Fruit fly (Drosophila melanogaster) whole organism, embryonic: ENCODE results near the gene drl.

Experiments
- ATbp ChIP-seq: fragments of 200-800 bp; sonication (Bioruptor generic); optimal IDR thresholded peaks from 2 replicates; lab custom pipeline; 2017; ENCODE audit warnings: missing biosample characterization, mild to moderate bottlenecking, missing genetic modification characterization, missing genetic modification reagents
- Antp ChIP-seq: fragments of 200-800 bp; sonication (Bioruptor generic); optimal IDR thresholded peaks from 3 replicates; lab custom pipeline; 2016; ENCODE audit warnings: missing biosample characterization, missing genetic modification characterization
- B-H2 ChIP-seq: fragments of 200-800 bp; sonication (Bioruptor generic); optimal IDR thresholded peaks from 2 replicates; lab custom pipeline; 2018; ENCODE audit warnings: missing biosample characterization, mild to moderate bottlenecking, missing genetic modification characterization
- CG10565 ChIP-seq: fragments of 200-800 bp; sonication (Bioruptor generic); optimal IDR thresholded peaks from 3 replicates; lab custom pipeline; 2016; ENCODE audit warnings: missing biosample characterization, mild to moderate bottlenecking, missing genetic modification characterization
- CG11723 ChIP-seq: fragments of 200-800 bp; sonication (Bioruptor generic); optimal IDR thresholded peaks from 2 replicates; lab custom pipeline; 2017; ENCODE audit warnings: missing biosample characterization, mild to moderate bottlenecking, missing genetic modification characterization
- CG12155 ChIP-seq: fragments of 200-800 bp; sonication (Bioruptor generic); optimal IDR thresholded peaks from 3 replicates; lab custom pipeline; 2016; ENCODE audit warnings: missing biosample characterization, missing genetic modification characterization
- CG12219 ChIP-seq: fragments of 200-800 bp; sonication (Bioruptor generic); optimal IDR thresholded peaks from 3 replicates; lab custom pipeline; 2018; ENCODE audit warnings: missing biosample characterization, mild to moderate bottlenecking, missing genetic modification characterization
- CG12391 ChIP-seq: fragments of 200-800 bp; sonication (Bioruptor generic); optimal IDR thresholded peaks from 3 replicates; lab custom pipeline; 2018; ENCODE audit warnings: missing biosample characterization, mild to moderate bottlenecking, missing genetic modification characterization, moderate library complexity
- CG14014 ChIP-seq: fragments of 200-800 bp; sonication (Bioruptor generic); IDR thresholded peaks from 2 replicates; pipeline ENCODE4 v1.3.6; 2022; ENCODE audit warnings: missing biosample characterization, missing genetic modification characterization
- CG15514 ChIP-seq: fragments of 200-800 bp; sonication (Bioruptor generic); optimal IDR thresholded peaks from 3 replicates; lab custom pipeline; 2017; ENCODE audit warnings: missing biosample characterization, missing genetic modification characterization, mild to moderate bottlenecking, moderate library complexity, missing genetic modification reagents
- CG17568 ChIP-seq: fragments of 200-800 bp; sonication (Bioruptor generic); optimal IDR thresholded peaks from 2 replicates; lab custom pipeline; 2018; ENCODE audit warnings: missing biosample characterization, mild to moderate bottlenecking, missing genetic modification characterization, moderate library complexity
- CG30403 ChIP-seq: fragments of 200-800 bp; sonication (Bioruptor generic); optimal IDR thresholded peaks from 3 replicates; lab custom pipeline; 2016; ENCODE audit warnings: missing biosample characterization, missing genetic modification characterization
- CG4328 ChIP-seq: fragments of 200-800 bp; sonication (Bioruptor generic); optimal IDR thresholded peaks from 3 replicates; lab custom pipeline; 2017; ENCODE audit warnings: missing biosample characterization, missing genetic modification reagents, missing genetic modification characterization
- CG4424 ChIP-seq: fragments of 200-800 bp; sonication (Bioruptor generic); optimal IDR thresholded peaks from 3 replicates; lab custom pipeline; 2016; ENCODE audit warnings: missing biosample characterization, missing genetic modification characterization
- CG6272 ChIP-seq: fragments of 200-800 bp; sonication (Bioruptor generic); IDR thresholded peaks from 2 replicates; pipeline ENCODE4 v1.3.6; 2022; ENCODE audit warnings: missing biosample characterization, missing genetic modification characterization
- CG7357 ChIP-seq: fragments of 200-800 bp; sonication (Bioruptor generic); IDR thresholded peaks from 3 replicates; pipeline ENCODE4 v1.3.6; 2022; ENCODE audit warnings: missing biosample characterization, missing genetic modification characterization
- CG7963 ChIP-seq: fragments of 200-800 bp; sonication (Bioruptor generic); IDR thresholded peaks from 3 replicates; pipeline ENCODE4 v1.3.6; 2022; ENCODE audit warnings: missing biosample characterization, missing genetic modification characterization; ENCODE audit not compliant: partially characterized antibody
- CG8359 ChIP-seq: fragments of 200-800 bp; sonication (Bioruptor generic); optimal IDR thresholded peaks from 2 replicates; lab custom pipeline; 2017; ENCODE audit warnings: missing biosample characterization, mild to moderate bottlenecking, missing genetic modification characterization, borderline replicate concordance
- CG9727 ChIP-seq: fragments of 200-800 bp; sonication (Bioruptor generic); optimal IDR thresholded peaks from 3 replicates; lab custom pipeline; 2017; ENCODE audit warnings: missing biosample characterization, mild to moderate bottlenecking, missing genetic modification characterization
- CkIIα-i1 ChIP-seq: fragments of 200-800 bp; sonication (Bioruptor generic); IDR thresholded peaks from 2 replicates; pipeline ENCODE4 v1.3.6; 2022; ENCODE audit warnings: missing biosample characterization, missing genetic modification characterization
- CrebB ChIP-seq: fragments of 200-800 bp; sonication (Bioruptor generic); optimal IDR thresholded peaks from 3 replicates; lab custom pipeline; 2018; ENCODE audit warnings: missing biosample characterization, mild to moderate bottlenecking, missing genetic modification characterization
- D19A ChIP-seq: fragments of 200-800 bp; optimal IDR thresholded peaks from 3 replicates; lab custom pipeline; 2019; ENCODE audit warnings: missing biosample characterization, mild to moderate bottlenecking, missing genetic modification characterization, moderate library complexity
- Dip2 ChIP-seq: fragments of 200-800 bp; sonication (Bioruptor generic); IDR thresholded peaks from 2 replicates; pipeline ENCODE4 v1.3.6; 2022; ENCODE audit warnings: missing biosample characterization, missing genetic modification characterization
- Doc2 ChIP-seq: fragments of 200-800 bp; sonication (Bioruptor generic); IDR thresholded peaks from 2 replicates; pipeline ENCODE4 v1.3.6; 2022; ENCODE audit warnings: missing biosample characterization, missing genetic modification characterization
- Doc3 ChIP-seq: fragments of 200-800 bp; sonication (Bioruptor generic); IDR thresholded peaks from 3 replicates; pipeline ENCODE4 v1.3.6; 2022; ENCODE audit warnings: missing biosample characterization, missing genetic modification characterization; ENCODE audit not compliant: partially characterized antibody
- Fer3 ChIP-seq: fragments of 200-800 bp; sonication (Bioruptor generic); optimal IDR thresholded peaks from 2 replicates; lab custom pipeline; 2018; ENCODE audit warnings: missing biosample characterization, mild to moderate bottlenecking, missing genetic modification characterization, moderate library complexity
- Gsc ChIP-seq: fragments of 200-800 bp; sonication (Bioruptor generic); IDR thresholded peaks from 2 replicates; pipeline ENCODE4 v1.3.6; 2022; ENCODE audit warnings: missing biosample characterization, missing genetic modification characterization
- Hand ChIP-seq: fragments of 200-800 bp; sonication (Bioruptor generic); optimal IDR thresholded peaks from 2 replicates; lab custom pipeline; 2017; ENCODE audit warnings: mild to moderate bottlenecking, missing biosample characterization, missing genetic modification reagents, missing genetic modification characterization
- HmgZ ChIP-seq: fragments of 200-800 bp; sonication (Bioruptor generic); optimal IDR thresholded peaks from 2 replicates; lab custom pipeline; 2018; ENCODE audit warnings: missing biosample characterization, mild to moderate bottlenecking, missing genetic modification characterization
- Hmx ChIP-seq: fragments of 200-800 bp; sonication (Bioruptor generic); optimal IDR thresholded peaks from 2 replicates; lab custom pipeline; 2016; ENCODE audit warnings: missing biosample characterization, missing genetic modification characterization
- Lpt ChIP-seq: fragments of >200 bp; optimal IDR thresholded peaks from 2 replicates; lab custom pipeline; 2018; ENCODE audit warnings: missing biosample characterization, missing genetic modification characterization
- MBD-R2 ChIP-seq: fragments of 200-800 bp; sonication (Bioruptor generic); IDR thresholded peaks from 2 replicates; pipeline ENCODE4 v1.3.6; 2022; ENCODE audit warnings: missing biosample characterization, missing genetic modification characterization
- Mes4 ChIP-seq: fragments of 200-800 bp; sonication (Bioruptor generic); optimal IDR thresholded peaks from 2 replicates; lab custom pipeline; 2016; ENCODE audit warnings: missing biosample characterization, missing genetic modification characterization
- Nf-YA ChIP-seq: fragments of 200-800 bp; sonication (Bioruptor generic); IDR thresholded peaks from 2 replicates; pipeline ENCODE4 v1.3.6; 2022; ENCODE audit warnings: missing biosample characterization, missing genetic modification characterization
- NfI ChIP-seq: fragments of 200-800 bp; sonication (Bioruptor generic); optimal IDR thresholded peaks from 3 replicates; lab custom pipeline; 2018; ENCODE audit warnings: missing biosample characterization, mild to moderate bottlenecking, missing genetic modification characterization, moderate library complexity
- Ptx1 ChIP-seq: fragments of 200-800 bp; sonication (Bioruptor generic); IDR thresholded peaks from 2 replicates; pipeline ENCODE4 v1.3.6; 2022; ENCODE audit warnings: missing biosample characterization, missing genetic modification characterization
- Sry-δ ChIP-seq: fragments of 200-800 bp; sonication (Bioruptor generic); optimal IDR thresholded peaks from 2 replicates; lab custom pipeline; 2016; ENCODE audit warnings: missing biosample characterization, missing genetic modification characterization
- ap ChIP-seq: fragments of 200-800 bp; sonication (Bioruptor generic); IDR thresholded peaks from 2 replicates; pipeline ENCODE4 v1.3.6; 2022; ENCODE audit warnings: missing biosample characterization, missing genetic modification characterization
- bab2 ChIP-seq: fragments of 200-800 bp; sonication (Bioruptor generic); optimal IDR thresholded peaks from 2 replicates; lab custom pipeline; 2016; ENCODE audit warnings: missing biosample characterization, missing genetic modification characterization
- chn ChIP-seq: fragments of 200-800 bp; sonication (Bioruptor generic); optimal IDR thresholded peaks from 2 replicates; lab custom pipeline; 2016; ENCODE audit warnings: missing biosample characterization, missing genetic modification characterization
- danr ChIP-seq: fragments of 200-800 bp; sonication (Bioruptor generic); IDR thresholded peaks from 2 replicates; pipeline ENCODE4 v1.3.6; 2022; ENCODE audit warnings: missing biosample characterization, missing genetic modification characterization
- gem ChIP-seq: fragments of 200-800 bp; sonication (Bioruptor generic); optimal IDR thresholded peaks from 2 replicates; lab custom pipeline; 2019; ENCODE audit warnings: missing biosample characterization, mild to moderate bottlenecking, missing genetic modification characterization, moderate library complexity
- grn ChIP-seq: fragments of 200-800 bp; sonication (Bioruptor generic); optimal IDR thresholded peaks from 3 replicates; lab custom pipeline; 2017; ENCODE audit warnings: missing biosample characterization, missing genetic modification characterization
- h ChIP-seq: fragments of >200 bp; optimal IDR thresholded peaks from 2 replicates; lab custom pipeline; 2017
- lab ChIP-seq: fragments of 200-800 bp; sonication (Bioruptor generic); optimal IDR thresholded peaks from 3 replicates; lab custom pipeline; 2017; ENCODE audit warnings: missing biosample characterization, missing genetic modification characterization, mild to moderate bottlenecking, moderate library complexity, missing genetic modification reagents
- prd ChIP-seq, 3 experiments: fragments of >200 bp in 2 of 3; fragments of 200-800 bp in 1 of 3; sonication (Bioruptor generic) in 1 of 3; optimal IDR thresholded peaks in 2 of 3; IDR thresholded peaks in 1 of 3; 2 replicates in 2 of 3; 3 replicates in 1 of 3; pipeline versions ENCODE4 v1.3.6 to Lab custom; 2017 to 2022; ENCODE audit warnings: missing biosample characterization in 1 of 3, missing genetic modification characterization in 1 of 3
- ranshi ChIP-seq: fragments of 200-800 bp; sonication (Bioruptor generic); IDR thresholded peaks from 2 replicates; pipeline ENCODE4 v1.3.6; 2022; ENCODE audit warnings: missing biosample characterization, missing genetic modification characterization
- scrt ChIP-seq: fragments of 200-800 bp; sonication (Bioruptor generic); optimal IDR thresholded peaks from 2 replicates; lab custom pipeline; 2018; ENCODE audit warnings: missing biosample characterization, mild to moderate bottlenecking, missing genetic modification characterization, moderate library complexity
- sd ChIP-seq: fragments of 200-800 bp; sonication (Bioruptor generic); optimal IDR thresholded peaks from 3 replicates; lab custom pipeline; 2018; ENCODE audit warnings: missing biosample characterization, mild to moderate bottlenecking, missing genetic modification characterization, moderate library complexity
- slbo ChIP-seq: fragments of 200-800 bp; sonication (Bioruptor generic); IDR thresholded peaks from 2 replicates; pipeline ENCODE4 v1.3.6; 2022; ENCODE audit warnings: missing biosample characterization, missing genetic modification characterization
- toy ChIP-seq: fragments of 200-800 bp; sonication (Bioruptor generic); IDR thresholded peaks from 2 replicates; pipeline ENCODE4 v1.3.6; 2022; ENCODE audit warnings: missing biosample characterization, missing genetic modification characterization
- zen ChIP-seq: fragments of 200-800 bp; sonication (Bioruptor generic); optimal IDR thresholded peaks from 3 replicates; lab custom pipeline; 2018; ENCODE audit warnings: missing biosample characterization, mild to moderate bottlenecking, missing genetic modification characterization, moderate library complexity

drl gene

dm6 chr2L:19200211-19200610, 10.1 kb downstream of the drl start (continued):
- no peak for TF ChIP-seq prd (optimal IDR thresholded peaks at IDR 0.05; lab: Kevin White, UChicago)
- TF ChIP-seq prd (GFP tag; IDR thresholded peaks at IDR 0.05; lab: Robert Waterston, UW): peak; percentile 43; the same call in 2 of the 3 replicates
- no peak for TF ChIP-seq Hmx (GFP tag; lab: Kevin White, UChicago)
- TF ChIP-seq Nf-YA: no peak
- TF ChIP-seq ranshi (GFP tag; lab: Robert Waterston, UW): no peak
- no peak for TF ChIP-seq ap (GFP tag; lab: Robert Waterston, UW)
- TF ChIP-seq CkIIα-i1 (GFP tag; lab: Robert Waterston, UW): no peak
- peak; percentile 7 for TF ChIP-seq CG4424 (GFP tag; lab: Kevin White, UChicago)
- TF ChIP-seq CG11723 (GFP tag; lab: Kevin White, UChicago): no peak
- TF ChIP-seq Dip2 (GFP tag; lab: Robert Waterston, UW): no peak
- no peak for TF ChIP-seq CG12155 (GFP tag; lab: Kevin White, UChicago)
- TF ChIP-seq CG10565 (GFP tag; lab: Kevin White, UChicago): no peak
- TF ChIP-seq HmgZ: no peak
- TF ChIP-seq CG7357 (GFP tag; lab: Robert Waterston, UW): no peak
- TF ChIP-seq scrt (GFP tag; lab: Kevin White, UChicago): no peak
- no peak for TF ChIP-seq D19A (tag; lab: Kevin White, UChicago)
- no peak for TF ChIP-seq CG12219 (GFP tag; lab: Kevin White, UChicago)
- no peak for TF ChIP-seq Fer3 (tag; lab: Kevin White, UChicago)
- TF ChIP-seq ATbp (GFP tag; lab: Kevin White, UChicago): no peak
- TF ChIP-seq CG7963 (GFP tag; lab: Robert Waterston, UW): no peak
- peak; percentile 27 for TF ChIP-seq CG9727 (GFP tag; lab: Kevin White, UChicago)
- TF ChIP-seq Doc3 (GFP tag; lab: Robert Waterston, UW): no peak
- TF ChIP-seq CG8359 (GFP tag; lab: Kevin White, UChicago): no peak
- TF ChIP-seq lab (GFP tag; lab: Kevin White, UChicago): peak; percentile 51
- no peak for TF ChIP-seq B-H2 (GFP tag; lab: Kevin White, UChicago)
- no peak for TF ChIP-seq CG4328 (GFP tag; lab: Kevin White, UChicago)
- TF ChIP-seq h (lab: Kevin White, UChicago): no peak
- no peak for TF ChIP-seq grn (GFP tag; lab: Kevin White, UChicago)
- no peak for TF ChIP-seq danr (GFP tag; lab: Robert Waterston, UW)
- TF ChIP-seq toy: no peak
- no peak for TF ChIP-seq zen (tag; lab: Kevin White, UChicago)
- no peak for TF ChIP-seq Hand (GFP tag; lab: Kevin White, UChicago)
- peak; percentile 24 for TF ChIP-seq Antp (GFP tag; lab: Kevin White, UChicago)
- TF ChIP-seq CG12391 (tag; lab: Kevin White, UChicago): no peak
- TF ChIP-seq CrebB: no peak
- peak; percentile 42 for TF ChIP-seq gem
- TF ChIP-seq Doc2 (GFP tag; lab: Robert Waterston, UW): no peak
- no peak for TF ChIP-seq NfI (GFP tag; lab: Kevin White, UChicago)
- no peak for TF ChIP-seq Sry-δ (GFP tag; lab: Kevin White, UChicago)
- no peak for TF ChIP-seq CG14014 (GFP tag; lab: Robert Waterston, UW)
- no peak for TF ChIP-seq Mes4 (GFP tag; lab: Kevin White, UChicago)
- TF ChIP-seq bab2 (GFP tag; lab: Kevin White, UChicago): peak; percentile 19
- peak; percentile 24; the same call in 1 of the 2 replicates for TF ChIP-seq Ptx1
- peak; percentile 3 for TF ChIP-seq CG15514
- no peak for TF ChIP-seq Gsc
- no peak for TF ChIP-seq Lpt
- no peak for TF ChIP-seq CG17568 (GFP tag; lab: Kevin White, UChicago)
- no peak for TF ChIP-seq sd
- TF ChIP-seq chn (GFP tag; lab: Kevin White, UChicago): no peak
- TF ChIP-seq MBD-R2: no peak
- no peak for TF ChIP-seq CG6272 (GFP tag; lab: Robert Waterston, UW)
- peak; percentile 5 for TF ChIP-seq CG30403
- peak; percentile 17; the same call in 1 of the 2 replicates for TF ChIP-seq slbo (GFP tag; lab: Robert Waterston, UW)
